Fruit fly (Drosophila melanogaster) whole organism, embryonic: ENCODE results near the gene CG7342.

Experiments
- Atf-2 ChIP-seq: fragments of 200-800 bp; sonication (Bioruptor generic); optimal IDR thresholded peaks from 2 replicates; lab custom pipeline; 2016; ENCODE audit warnings: missing biosample characterization, missing genetic modification characterization
- Atf3 ChIP-seq: fragments of 200-800 bp; sonication (Bioruptor generic); optimal IDR thresholded peaks from 3 replicates; lab custom pipeline; 2016; ENCODE audit warnings: missing biosample characterization, missing genetic modification characterization
- BtbVII ChIP-seq: fragments of 200-800 bp; sonication (Bioruptor generic); optimal IDR thresholded peaks from 3 replicates; lab custom pipeline; 2017; ENCODE audit warnings: missing biosample characterization, mild to moderate bottlenecking, missing genetic modification characterization
- CG10274 ChIP-seq: fragments of 200-800 bp; sonication (Bioruptor generic); optimal IDR thresholded peaks from 3 replicates; lab custom pipeline; 2017; ENCODE audit warnings: missing biosample characterization, mild to moderate bottlenecking, missing genetic modification characterization
- CG10565 ChIP-seq: fragments of 200-800 bp; sonication (Bioruptor generic); optimal IDR thresholded peaks from 3 replicates; lab custom pipeline; 2016; ENCODE audit warnings: missing biosample characterization, mild to moderate bottlenecking, missing genetic modification characterization
- CG12769 ChIP-seq: fragments of 200-800 bp; sonication (Bioruptor generic); optimal IDR thresholded peaks from 2 replicates; lab custom pipeline; 2019; ENCODE audit warnings: missing biosample characterization, mild to moderate bottlenecking, missing genetic modification characterization, moderate library complexity
- CG1529 ChIP-seq: fragments of 200-800 bp; sonication (Bioruptor generic); optimal IDR thresholded peaks from 3 replicates; lab custom pipeline; 2018; ENCODE audit warnings: missing biosample characterization, missing genetic modification characterization
- CG15601 ChIP-seq: fragments of 200-800 bp; sonication (Bioruptor generic); optimal IDR thresholded peaks from 3 replicates; lab custom pipeline; 2019; ENCODE audit warnings: missing biosample characterization, mild to moderate bottlenecking, missing genetic modification characterization, moderate library complexity
- CG1602 ChIP-seq: fragments of 200-800 bp; sonication (Bioruptor generic); optimal IDR thresholded peaks from 3 replicates; lab custom pipeline; 2016; ENCODE audit warnings: missing biosample characterization, missing genetic modification characterization
- CG17612 ChIP-seq: fragments of 200-800 bp; sonication (Bioruptor generic); IDR thresholded peaks from 2 replicates; pipeline ENCODE4 v1.3.6; 2022; ENCODE audit warnings: missing biosample characterization, missing genetic modification characterization
- CG17802 ChIP-seq: fragments of 200-800 bp; sonication (Bioruptor generic); optimal IDR thresholded peaks from 2 replicates; lab custom pipeline; 2018; ENCODE audit warnings: missing biosample characterization, mild to moderate bottlenecking, missing genetic modification characterization, moderate library complexity
- CG1792 ChIP-seq: fragments of 200-800 bp; sonication (Bioruptor generic); optimal IDR thresholded peaks from 2 replicates; lab custom pipeline; 2016; ENCODE audit warnings: missing biosample characterization, missing genetic modification characterization
- CG18011 ChIP-seq: fragments of 200-800 bp; sonication (Bioruptor generic); optimal IDR thresholded peaks from 2 replicates; lab custom pipeline; 2017; ENCODE audit warnings: missing biosample characterization, missing genetic modification characterization, mild to moderate bottlenecking, moderate library complexity, missing genotype
- CG3065 ChIP-seq: fragments of 200-800 bp; sonication (Bioruptor generic); optimal IDR thresholded peaks from 2 replicates; lab custom pipeline; 2016; ENCODE audit warnings: missing biosample characterization, missing genetic modification characterization
- CG3407 ChIP-seq: fragments of 200-800 bp; sonication (Bioruptor generic); optimal IDR thresholded peaks from 2 replicates; lab custom pipeline; 2018; ENCODE audit warnings: missing biosample characterization, mild to moderate bottlenecking, missing genetic modification characterization
- CG34224 ChIP-seq: fragments of 200-800 bp; sonication (Bioruptor generic); IDR thresholded peaks from 3 replicates; pipeline ENCODE4 v1.3.6; 2022; ENCODE audit warnings: missing biosample characterization, missing genetic modification characterization; ENCODE audit not compliant: partially characterized antibody
- CG42726 ChIP-seq: fragments of 200-800 bp; sonication (Bioruptor generic); IDR thresholded peaks from 2 replicates; pipeline ENCODE4 v1.3.6; 2022; ENCODE audit warnings: missing biosample characterization, missing genetic modification characterization; ENCODE audit not compliant: partially characterized antibody
- CG6272 ChIP-seq: fragments of 200-800 bp; sonication (Bioruptor generic); IDR thresholded peaks from 2 replicates; pipeline ENCODE4 v1.3.6; 2022; ENCODE audit warnings: missing biosample characterization, missing genetic modification characterization
- CG6689 ChIP-seq: fragments of 200-800 bp; sonication (Bioruptor generic); IDR thresholded peaks from 2 replicates; pipeline ENCODE4 v1.3.6; 2022; ENCODE audit warnings: missing biosample characterization, missing genetic modification characterization
- CG7987 ChIP-seq: fragments of 200-800 bp; sonication (Bioruptor generic); optimal IDR thresholded peaks from 2 replicates; lab custom pipeline; 2018; ENCODE audit warnings: missing biosample characterization, mild to moderate bottlenecking, missing genetic modification characterization, moderate library complexity
- CG9797 ChIP-seq: fragments of 200-800 bp; sonication (Bioruptor generic); optimal IDR thresholded peaks from 3 replicates; lab custom pipeline; 2018; ENCODE audit warnings: missing biosample characterization, mild to moderate bottlenecking, missing genetic modification characterization
- CHES-1-like ChIP-seq: fragments of 200-800 bp; sonication (Bioruptor generic); optimal IDR thresholded peaks from 2 replicates; lab custom pipeline; 2016; ENCODE audit warnings: missing biosample characterization, missing genetic modification characterization
- CkIIα-i1 ChIP-seq: fragments of 200-800 bp; sonication (Bioruptor generic); IDR thresholded peaks from 2 replicates; pipeline ENCODE4 v1.3.6; 2022; ENCODE audit warnings: missing biosample characterization, missing genetic modification characterization
- Deaf1 ChIP-seq: fragments of 200-800 bp; optimal IDR thresholded peaks from 3 replicates; lab custom pipeline; 2019; ENCODE audit warnings: missing biosample characterization, mild to moderate bottlenecking, missing genetic modification characterization, moderate library complexity
- HLH3B ChIP-seq: fragments of 200-800 bp; sonication (Bioruptor generic); IDR thresholded peaks from 2 replicates; pipeline ENCODE4 v1.3.6; 2022; ENCODE audit warnings: missing biosample characterization, missing genetic modification characterization
- Hr78 ChIP-seq, 2 experiments: fragments of 200-800 bp in 1 of 2; fragments of >200 bp in 1 of 2; sonication (Bioruptor generic) in 1 of 2; optimal IDR thresholded peaks; 2 replicates each; lab custom pipeline; 2017 to 2019; ENCODE audit warnings: missing biosample characterization in 2 of 2, missing genetic modification characterization in 2 of 2, mild to moderate bottlenecking in 1 of 2, moderate library complexity in 1 of 2
- Mad ChIP-seq: fragments of 200-800 bp; sonication (Bioruptor generic); optimal IDR thresholded peaks from 2 replicates; lab custom pipeline; 2016; ENCODE audit warnings: missing biosample characterization, missing genetic modification characterization
- Mrtf ChIP-seq: fragments of 200-800 bp; sonication (Bioruptor generic); IDR thresholded peaks from 3 replicates; pipeline ENCODE4 v1.3.6; 2022; ENCODE audit warnings: missing biosample characterization, missing genetic modification characterization
- Opbp ChIP-seq: fragments of 200-800 bp; sonication (Bioruptor generic); IDR thresholded peaks from 3 replicates; pipeline ENCODE4 v1.3.6; 2022; ENCODE audit warnings: missing biosample characterization, missing genetic modification characterization; ENCODE audit not compliant: partially characterized antibody
- Ptx1 ChIP-seq: fragments of 200-800 bp; sonication (Bioruptor generic); IDR thresholded peaks from 2 replicates; pipeline ENCODE4 v1.3.6; 2022; ENCODE audit warnings: missing biosample characterization, missing genetic modification characterization
- Tbp ChIP-seq: fragments of >200 bp; optimal IDR thresholded peaks from 2 replicates; lab custom pipeline; 2018; ENCODE audit warnings: missing biosample characterization, missing genetic modification characterization
- ash1 ChIP-seq: fragments of 200-800 bp; sonication (Bioruptor generic); optimal IDR thresholded peaks from 2 replicates; lab custom pipeline; 2018; ENCODE audit warnings: missing biosample characterization, mild to moderate bottlenecking, missing genetic modification characterization
- az2 ChIP-seq: fragments of 200-800 bp; sonication (Bioruptor generic); optimal IDR thresholded peaks from 3 replicates; lab custom pipeline; 2016; ENCODE audit warnings: missing biosample characterization, missing genetic modification characterization
- br ChIP-seq: fragments of >200 bp; optimal IDR thresholded peaks from 2 replicates; lab custom pipeline; 2017
- corto ChIP-seq: fragments of 200-800 bp; sonication (Bioruptor generic); optimal IDR thresholded peaks from 2 replicates; lab custom pipeline; 2016; ENCODE audit warnings: missing biosample characterization, mild to moderate bottlenecking, missing genetic modification characterization, moderate library complexity
- da ChIP-seq: fragments of 200-800 bp; sonication (Bioruptor generic); optimal IDR thresholded peaks from 2 replicates; lab custom pipeline; 2016; ENCODE audit warnings: missing biosample characterization, missing genetic modification characterization
- gce ChIP-seq: fragments of 200-800 bp; sonication (Bioruptor generic); IDR thresholded peaks from 3 replicates; pipeline ENCODE4 v1.3.6; 2022; ENCODE audit warnings: missing biosample characterization, missing genetic modification characterization
- grau ChIP-seq: fragments of 200-800 bp; optimal IDR thresholded peaks from 3 replicates; lab custom pipeline; 2019; ENCODE audit warnings: missing biosample characterization, mild to moderate bottlenecking, missing genetic modification characterization, moderate library complexity
- gsb ChIP-seq: fragments of 200-800 bp; sonication (Bioruptor generic); IDR thresholded peaks from 2 replicates; pipeline ENCODE4 v1.3.6; 2022; ENCODE audit warnings: missing biosample characterization, missing genetic modification characterization
- inv ChIP-seq: fragments of 200-800 bp; sonication (Bioruptor generic); IDR thresholded peaks from 2 replicates; pipeline ENCODE4 v1.3.6; 2022; ENCODE audit warnings: missing biosample characterization, missing genetic modification characterization; ENCODE audit not compliant: partially characterized antibody
- lmd ChIP-seq: fragments of 200-800 bp; sonication (Bioruptor generic); IDR thresholded peaks from 2 replicates; pipeline ENCODE4 v1.3.6; 2022; ENCODE audit warnings: missing biosample characterization, missing genetic modification characterization
- luna ChIP-seq: fragments of 200-800 bp; sonication (Bioruptor generic); optimal IDR thresholded peaks from 2 replicates; lab custom pipeline; 2016; ENCODE audit warnings: missing biosample characterization, missing genetic modification characterization
- mam ChIP-seq: fragments of 200-800 bp; sonication (Bioruptor generic); optimal IDR thresholded peaks from 3 replicates; lab custom pipeline; 2016; ENCODE audit warnings: missing biosample characterization, missing genetic modification characterization
- mirr ChIP-seq: fragments of 200-800 bp; sonication (Bioruptor generic); optimal IDR thresholded peaks from 3 replicates; lab custom pipeline; 2018; ENCODE audit warnings: missing biosample characterization, mild to moderate bottlenecking, missing genetic modification characterization
- nau ChIP-seq: fragments of 200-800 bp; sonication (Bioruptor generic); optimal IDR thresholded peaks from 3 replicates; lab custom pipeline; 2017; ENCODE audit warnings: missing biosample characterization, mild to moderate bottlenecking, missing genetic modification characterization, missing genetic modification reagents
- peb ChIP-seq: fragments of 200-800 bp; sonication (Bioruptor generic); IDR thresholded peaks from 2 replicates; pipeline ENCODE4 v1.3.6; 2022; ENCODE audit warnings: missing biosample characterization, missing genetic modification characterization
- schlank ChIP-seq: fragments of 200-800 bp; sonication (Bioruptor generic); optimal IDR thresholded peaks from 2 replicates; lab custom pipeline; 2018; ENCODE audit warnings: missing biosample characterization, mild to moderate bottlenecking, missing genetic modification characterization
- sens-2 ChIP-seq: fragments of 200-800 bp; sonication (Bioruptor generic); IDR thresholded peaks from 2 replicates; pipeline ENCODE4 v1.3.6; 2022; ENCODE audit warnings: missing biosample characterization, missing genetic modification characterization
- slbo ChIP-seq: fragments of 200-800 bp; sonication (Bioruptor generic); IDR thresholded peaks from 2 replicates; pipeline ENCODE4 v1.3.6; 2022; ENCODE audit warnings: missing biosample characterization, missing genetic modification characterization
- toy ChIP-seq: fragments of 200-800 bp; sonication (Bioruptor generic); IDR thresholded peaks from 2 replicates; pipeline ENCODE4 v1.3.6; 2022; ENCODE audit warnings: missing biosample characterization, missing genetic modification characterization

Gene CG7342

DNA sequence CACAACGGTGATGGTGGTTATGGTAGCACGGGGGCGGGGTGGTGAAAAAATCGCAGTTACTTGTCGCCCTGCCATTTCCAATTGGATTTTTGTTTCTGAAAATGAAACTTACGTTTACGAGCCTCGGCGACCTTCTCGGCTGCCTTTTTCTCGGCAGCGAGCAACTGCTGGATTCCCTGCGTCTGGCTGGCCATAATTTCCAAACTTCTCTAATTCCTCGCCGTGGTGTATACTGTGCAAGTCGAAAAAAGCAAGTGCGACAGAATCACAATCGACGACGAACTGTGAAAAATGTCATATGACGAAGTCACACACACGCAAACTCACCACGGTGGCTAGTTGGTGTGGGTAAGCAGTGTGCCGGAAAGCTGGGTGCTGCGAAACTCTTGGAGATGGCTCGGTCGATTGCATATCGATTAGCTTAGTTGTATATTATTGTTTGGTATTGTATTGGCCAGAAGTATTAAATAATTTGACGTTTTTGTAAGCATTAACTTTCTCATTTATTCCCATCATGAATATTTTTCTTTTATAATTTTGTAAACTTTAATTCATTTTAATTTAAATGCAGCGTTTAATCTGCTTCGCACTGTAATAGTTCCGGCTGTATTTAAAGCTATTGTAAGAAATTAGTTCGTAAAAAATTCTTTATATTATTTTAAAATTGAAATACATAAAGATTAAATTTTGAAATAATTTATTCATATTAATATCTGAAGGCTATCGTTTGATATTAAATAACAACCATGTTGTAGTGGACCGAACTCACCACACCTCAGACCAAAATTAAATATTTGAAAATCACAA is 41.1 kb downstream of the CG7342 start, which contains the start of gene Vha13 (continued):
- TF ChIP-seq CG3065 (no peak), Deaf1 (tag; lab: Kevin White, UChicago) (peak; percentile 61), br (lab: Kevin White, UChicago) (no peak), CHES-1-like (GFP tag; lab: Kevin White, UChicago) (peak; percentile 39), CG1602 (GFP tag; lab: Kevin White, UChicago) (no peak), da (GFP tag; lab: Kevin White, UChicago) (no peak), CG6272 (peak; percentile 70), HLH3B (peak; percentile 38; the same call in 1 of the 2 replicates), corto (GFP tag; lab: Kevin White, UChicago) (no peak), CG1529 (GFP tag; lab: Kevin White, UChicago) (no peak), az2 (GFP tag; lab: Kevin White, UChicago) (peak; percentile 18), Mad (GFP tag; lab: Kevin White, UChicago) (no peak), CG17612 (GFP tag; lab: Robert Waterston, UW) (no peak), inv (peak; percentile 62), CG1792 (GFP tag; lab: Kevin White, UChicago) (no peak), CG3407 (GFP tag; lab: Kevin White, UChicago) (no peak), CG10565 (GFP tag; lab: Kevin White, UChicago) (no peak), CG7987 (GFP tag; lab: Kevin White, UChicago) (peak; percentile 57), CG17802 (tag; lab: Kevin White, UChicago) (no peak), CG9797 (peak; percentile 16), sens-2 (GFP tag; lab: Robert Waterston, UW) (0 out of 2 replicates have a peak, but pooled peaks have one; percentile 7), BtbVII (peak; percentile 45), grau (tag; lab: Kevin White, UChicago) (no peak), schlank (tag; lab: Kevin White, UChicago) (peak; percentile 12), toy (GFP tag; lab: Robert Waterston, UW) (no peak), Tbp (GFP tag; lab: Kevin White, UChicago) (no peak), peb (GFP tag; lab: Robert Waterston, UW) (peak; percentile 36; the same call in 1 of the 2 replicates), nau (GFP tag; lab: Kevin White, UChicago) (no peak), CG12769 (tag; lab: Kevin White, UChicago) (peak; percentile 55), mam (GFP tag; lab: Kevin White, UChicago) (peak; percentile 76), CkIIα-i1 (GFP tag; lab: Robert Waterston, UW) (no peak), Atf-2 (GFP tag; lab: Kevin White, UChicago) (no peak), CG10274 (GFP tag; lab: Kevin White, UChicago) (no peak), Mrtf (GFP tag; lab: Robert Waterston, UW) (peak; percentile 51; the same call in 1 of the 3 replicates), mirr (GFP tag; lab: Kevin White, UChicago) (peak; percentile 60), Ptx1 (GFP tag; lab: Robert Waterston, UW) (peak; percentile 68), CG18011 (GFP tag; lab: Kevin White, UChicago) (peak; percentile 98), lmd (peak; percentile 51), Hr78 (GFP tag; optimal IDR thresholded peaks at IDR 0.05; lab: Kevin White, UChicago) (peak in 1 of 2 experiments; percentile 24), CG15601 (tag; lab: Kevin White, UChicago) (peak; percentile 30), Opbp (GFP tag; lab: Robert Waterston, UW) (peak; percentile 82), CG42726 (peak; percentile 87), CG6689 (no peak), CG34224 (GFP tag; lab: Robert Waterston, UW) (peak; percentile 36; the same call in 1 of the 3 replicates), gce (GFP tag; lab: Robert Waterston, UW) (no peak), slbo (peak; percentile 89), Atf3 (GFP tag; lab: Kevin White, UChicago) (peak; percentile 60), gsb (GFP tag; lab: Robert Waterston, UW) (no peak; the same call in 1 of the 2 replicates), luna (GFP tag; lab: Kevin White, UChicago) (no peak), ash1 (GFP tag; lab: Kevin White, UChicago) (no peak)
